Worm (Caenorhabditis elegans) whole organism, L1 larva: Measurements from ENCODE around the gene camt-1.

Source experiments
- aha-1 ChIP-seq: fragments of 150-350 bp; optimal IDR thresholded peaks from 2 replicates; lab custom pipeline; 2014; ENCODE audit warnings: missing biosample characterization, missing genetic modification characterization
- ceh-8 ChIP-seq: fragments of 200-800 bp; sonication (Bioruptor generic); optimal IDR thresholded peaks from 2 replicates; lab custom pipeline; 2018; ENCODE audit warnings: mild to moderate bottlenecking, missing genetic modification characterization, moderate library complexity, missing compliant biosample characterization
- ces-1 ChIP-seq: fragments of 150-350 bp; optimal IDR thresholded peaks from 2 replicates; lab custom pipeline; 2014; ENCODE audit warnings: missing biosample characterization, missing genetic modification reagents, missing genetic modification characterization
- elt-2 ChIP-seq: sonication (generic microtip); optimal IDR thresholded peaks from 2 replicates; lab custom pipeline; 2016; ENCODE audit warnings: missing genetic modification characterization, mild to moderate bottlenecking, inconsistent platforms, missing compliant biosample characterization, missing genetic modification reagents
- elt-3 ChIP-seq, 6 experiments: fragments of 150-350 bp in 1 of 6; sonication (generic microtip); optimal IDR thresholded peaks; 2 replicates each; lab custom pipeline; 2017 to 2018; ENCODE audit warnings: missing biosample characterization in 6 of 6, missing genetic modification characterization in 6 of 6, inconsistent platforms in 1 of 6
- lin-13 ChIP-seq: fragments of 150-350 bp; optimal IDR thresholded peaks from 2 replicates; lab custom pipeline; 2014; ENCODE audit warnings: missing biosample characterization, missing genetic modification reagents, missing genetic modification characterization
- lin-14 ChIP-seq: fragments of 200-800 bp; sonication (Bioruptor generic); optimal IDR thresholded peaks from 2 replicates; lab custom pipeline; 2018; ENCODE audit warnings: mild to moderate bottlenecking, missing genetic modification characterization, moderate library complexity, missing compliant biosample characterization
- lin-15B ChIP-seq: fragments of 150-350 bp; sonication (generic microtip); optimal IDR thresholded peaks from 3 replicates; lab custom pipeline; 2014; ENCODE audit warnings: missing biosample characterization, missing genetic modification characterization
- lin-35 ChIP-seq, 2 experiments: fragments of 150-350 bp; optimal IDR thresholded peaks; 2 replicates each; lab custom pipeline; 2014; ENCODE audit warnings: missing biosample characterization in 2 of 2, missing genetic modification characterization in 2 of 2, missing genetic modification reagents in 2 of 2
- nhr-20 ChIP-seq: sonication (generic microtip); optimal IDR thresholded peaks from 2 replicates; lab custom pipeline; 2016; ENCODE audit warnings: mild to moderate bottlenecking, missing genetic modification characterization, missing compliant biosample characterization
- nhr-28 ChIP-seq: fragments of 150-350 bp; optimal IDR thresholded peaks from 2 replicates; lab custom pipeline; 2014; ENCODE audit warnings: missing biosample characterization, missing genetic modification characterization
- snpc-4 ChIP-seq: fragments of 150-350 bp; optimal IDR thresholded peaks from 2 replicates; lab custom pipeline; 2014; ENCODE audit warnings: missing biosample characterization, missing genetic modification characterization
- ztf-4 ChIP-seq: fragments of 150-350 bp; optimal IDR thresholded peaks from 2 replicates; lab custom pipeline; 2014; ENCODE audit warnings: missing biosample characterization, missing genetic modification characterization

DNA sequence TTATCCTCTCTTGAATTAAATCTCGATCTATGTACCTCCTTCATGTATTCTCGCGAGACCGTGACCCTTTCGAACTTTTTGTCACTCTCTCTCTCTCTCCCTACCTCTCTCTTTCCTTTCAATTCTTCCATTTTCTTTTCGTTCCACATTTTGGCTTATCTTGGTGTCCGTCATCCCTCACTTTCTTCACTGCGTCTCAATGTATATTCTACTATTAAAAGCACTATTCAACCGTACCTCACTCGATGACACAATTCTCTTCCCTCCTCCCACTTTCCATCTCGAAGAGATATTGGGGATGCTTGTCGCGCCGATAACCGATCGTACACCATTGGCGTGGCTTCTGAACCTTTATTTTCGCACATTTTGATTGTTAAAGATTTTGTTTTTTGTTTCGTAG is 5.7 kb upstream of the camt-1 start:
- TF ChIP-seq nhr-28 (tag; lab: Kevin White, UChicago) (no peak), snpc-4 (tag; lab: Kevin White, UChicago) (no peak), ceh-8 (no peak), ztf-4 (no peak), ces-1 (no peak), elt-2 (tag; lab: Kevin White, UChicago) (no peak), lin-13 (GFP tag; lab: Kevin White, UChicago) (no peak), elt-3 (tag; optimal IDR thresholded peaks at IDR 0.05; lab: Kevin White, UChicago) (no peak), lin-15B (no peak), lin-35 (GFP tag; optimal IDR thresholded peaks at IDR 0.05; lab: Kevin White, UChicago) (no peak), aha-1 (tag; lab: Kevin White, UChicago) (no peak), lin-14 (GFP tag; lab: Kevin White, UChicago) (peak; percentile 9), nhr-20 (no peak)
